Worm (Caenorhabditis elegans) whole organism, mixed stage, embryonic: ENCODE results near the gene F42E8.1.
A peak's percentile ranks its signal among the peaks of the same experiment; 100 is the strongest.

Experiments used
- M03D4.4 ChIP-seq: sonication (generic microtip); optimal IDR thresholded peaks from 2 replicates; lab custom pipeline; 2017; ENCODE audit warnings: mild to moderate bottlenecking, missing genetic modification characterization, missing compliant biosample characterization
- blmp-1 ChIP-seq: fragments of 150-350 bp; optimal IDR thresholded peaks from 2 replicates; lab custom pipeline; 2014; ENCODE audit warnings: missing biosample characterization, missing genetic modification characterization
- ceh-83 ChIP-seq: fragments of 200-800 bp; sonication (Bioruptor generic); optimal IDR thresholded peaks from 2 replicates; lab custom pipeline; 2018; ENCODE audit warnings: mild to moderate bottlenecking, missing genetic modification characterization, missing compliant biosample characterization
- ces-1 ChIP-seq: fragments of 150-350 bp; optimal IDR thresholded peaks from 2 replicates; lab custom pipeline; 2014; ENCODE audit warnings: missing biosample characterization, missing genetic modification reagents, missing genetic modification characterization
- cnd-1 ChIP-seq: fragments of 200-800 bp; sonication (Bioruptor generic); optimal IDR thresholded peaks from 2 replicates; lab custom pipeline; 2018; ENCODE audit warnings: mild to moderate bottlenecking, missing genetic modification characterization, missing compliant biosample characterization
- elt-1 ChIP-seq: sonication (generic microtip); optimal IDR thresholded peaks from 2 replicates; lab custom pipeline; 2017; ENCODE audit warnings: missing genetic modification characterization, mild to moderate bottlenecking, missing compliant biosample characterization, antibody characterized with exemption, moderate library complexity, borderline replicate concordance; ENCODE audit not compliant: insufficient read depth
- elt-3 ChIP-seq: fragments of 150-350 bp; optimal IDR thresholded peaks from 2 replicates; lab custom pipeline; 2014; ENCODE audit warnings: missing biosample characterization, missing genetic modification characterization
- flh-1 ChIP-seq: fragments of 200-800 bp; sonication (Bioruptor generic); optimal IDR thresholded peaks from 2 replicates; lab custom pipeline; 2018; ENCODE audit warnings: mild to moderate bottlenecking, missing genetic modification characterization, moderate library complexity, missing compliant biosample characterization
- ham-2 ChIP-seq: fragments of 200-800 bp; sonication (Bioruptor generic); optimal IDR thresholded peaks from 2 replicates; lab custom pipeline; 2018; ENCODE audit warnings: mild to moderate bottlenecking, missing genetic modification characterization, missing compliant biosample characterization
- hlh-1 ChIP-seq: fragments of 150-350 bp; optimal IDR thresholded peaks from 2 replicates; lab custom pipeline; 2014; ENCODE audit warnings: missing biosample characterization, missing genetic modification reagents, missing genetic modification characterization
- lin-13 ChIP-seq: fragments of 150-350 bp; optimal IDR thresholded peaks from 2 replicates; lab custom pipeline; 2014; ENCODE audit warnings: missing biosample characterization, missing genetic modification characterization
- lin-32 ChIP-seq: fragments of 200-800 bp; sonication (Bioruptor generic); optimal IDR thresholded peaks from 2 replicates; lab custom pipeline; 2018; ENCODE audit warnings: mild to moderate bottlenecking, missing genetic modification characterization, missing compliant biosample characterization
- lsy-2 ChIP-seq: fragments of 150-350 bp; optimal IDR thresholded peaks from 2 replicates; lab custom pipeline; 2014; ENCODE audit warnings: missing biosample characterization, missing genetic modification characterization
- mab-5 ChIP-seq: fragments of 150-350 bp; optimal IDR thresholded peaks from 2 replicates; lab custom pipeline; 2014; ENCODE audit warnings: missing biosample characterization, missing genetic modification characterization
- mls-2 ChIP-seq: sonication (generic microtip); optimal IDR thresholded peaks from 2 replicates; lab custom pipeline; 2016; ENCODE audit warnings: mild to moderate bottlenecking, missing genetic modification characterization, moderate library complexity, missing compliant biosample characterization
- nhr-2 ChIP-seq: fragments of 150-350 bp; optimal IDR thresholded peaks from 2 replicates; lab custom pipeline; 2014; ENCODE audit warnings: missing biosample characterization, missing genetic modification characterization
- nhr-237 ChIP-seq: fragments of 150-350 bp; optimal IDR thresholded peaks from 2 replicates; lab custom pipeline; 2014; ENCODE audit warnings: missing biosample characterization, missing genetic modification characterization
- nhr-28 ChIP-seq: fragments of 150-350 bp; optimal IDR thresholded peaks from 2 replicates; lab custom pipeline; 2014; ENCODE audit warnings: missing biosample characterization, missing genetic modification characterization
- nhr-76 ChIP-seq: sonication (generic microtip); optimal IDR thresholded peaks from 2 replicates; lab custom pipeline; 2017; ENCODE audit warnings: missing biosample characterization, missing genetic modification characterization
- pha-4 ChIP-seq: fragments of 150-350 bp; optimal IDR thresholded peaks from 2 replicates; lab custom pipeline; 2018; ENCODE audit warnings: missing biosample characterization, missing genetic modification reagents, missing genetic modification characterization
- sem-2 ChIP-seq: fragments of 200-800 bp; sonication (Bioruptor generic); optimal IDR thresholded peaks from 2 replicates; lab custom pipeline; 2018; ENCODE audit warnings: mild to moderate bottlenecking, missing genetic modification characterization, missing compliant biosample characterization
- snpc-4 ChIP-seq: fragments of 150-350 bp; optimal IDR thresholded peaks from 2 replicates; lab custom pipeline; 2014; ENCODE audit warnings: missing biosample characterization, missing genetic modification characterization
- sptf-1 ChIP-seq: sonication (generic microtip); optimal IDR thresholded peaks from 2 replicates; lab custom pipeline; 2017; ENCODE audit warnings: mild to moderate bottlenecking, missing genetic modification characterization, moderate library complexity, missing compliant biosample characterization
- tbx-8 ChIP-seq: fragments of 200-800 bp; sonication (Bioruptor generic); optimal IDR thresholded peaks from 2 replicates; lab custom pipeline; 2018; ENCODE audit warnings: mild to moderate bottlenecking, missing genetic modification characterization, moderate library complexity, missing compliant biosample characterization
- unc-62 ChIP-seq: fragments of 150-350 bp; optimal IDR thresholded peaks from 2 replicates; lab custom pipeline; 2014; ENCODE audit warnings: missing biosample characterization, missing genetic modification reagents, missing genetic modification characterization
- zip-8 ChIP-seq: fragments of 150-350 bp; optimal IDR thresholded peaks from 2 replicates; lab custom pipeline; 2014; ENCODE audit warnings: missing biosample characterization, missing genetic modification characterization

F42E8.1 gene

ce11 chrV:13018761-13019160 is 43.2 kb upstream of the F42E8.1 start, which contains the start of gene fmi-1:
TSS of gene fmi-1 (plus strand) at chrV:13019061.
- TF ChIP-seq hlh-1 (tag; lab: Kevin White, UChicago) (no peak), sptf-1 (tag; lab: Kevin White, UChicago) (peak; percentile 21), blmp-1 (tag; lab: Kevin White, UChicago) (no peak), cnd-1 (peak; percentile 37)

DNA sequence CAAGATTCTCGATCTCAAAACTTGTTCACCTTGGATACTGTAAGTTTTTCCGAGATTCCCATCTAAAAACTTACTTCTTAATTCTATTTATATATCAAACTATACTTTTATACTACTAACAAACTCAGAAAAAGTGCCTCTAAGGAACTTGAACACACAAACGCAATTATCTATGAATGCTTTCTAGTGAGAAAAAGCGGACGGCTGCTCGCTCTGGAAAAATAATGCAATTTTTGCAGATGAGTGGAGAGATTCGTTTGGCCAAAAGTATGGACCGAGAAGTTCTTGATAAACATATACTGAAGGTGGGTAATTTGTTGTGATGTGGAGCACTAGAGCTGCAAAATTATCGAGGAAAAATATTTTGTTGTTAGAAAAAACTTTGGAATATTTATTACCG is 41.9 kb upstream of the F42E8.1 start:
- TF ChIP-seq snpc-4 (tag; lab: Kevin White, UChicago) (no peak), elt-3 (tag; lab: Kevin White, UChicago) (no peak), ces-1 (GFP tag; lab: Kevin White, UChicago) (peak; percentile 83), ham-2 (no peak), nhr-2 (no peak)
- TF ChIP-seq, all 35 proteins: peak for 1

ce11 chrV:13020638-13021037 is 41.3 kb upstream of the F42E8.1 start:
- TF ChIP-seq nhr-28 (tag; lab: Kevin White, UChicago) (no peak), mls-2 (peak; percentile 16), ces-1 (GFP tag; lab: Kevin White, UChicago) (peak; percentile 69), mab-5 (no peak), hlh-1 (tag; lab: Kevin White, UChicago) (no peak), cnd-1 (peak; percentile 40), nhr-237 (tag; lab: Kevin White, UChicago) (no peak), pha-4 (tag; lab: Kevin White, UChicago) (no peak), M03D4.4 (no peak), ham-2 (peak; percentile 66)

DNA sequence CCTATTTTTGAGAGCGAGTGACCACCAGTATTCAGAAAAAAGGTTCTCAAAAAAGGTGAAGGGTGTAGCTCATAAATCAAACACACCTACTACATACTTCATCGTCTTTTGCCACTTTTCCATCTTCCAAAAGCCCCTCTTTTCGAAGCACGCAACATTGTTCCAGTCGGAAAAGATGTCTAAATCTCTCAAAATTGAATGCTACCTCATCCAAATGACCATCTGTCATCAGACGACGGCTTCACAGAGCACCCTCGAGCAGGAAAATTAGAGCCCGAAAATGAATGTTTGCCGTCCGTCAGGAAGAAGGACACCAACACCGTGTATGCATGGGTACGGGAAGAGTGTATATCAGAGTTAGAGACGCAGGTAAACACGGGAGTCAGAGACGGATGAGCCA is 40.4 kb upstream of the F42E8.1 start:
- TF ChIP-seq flh-1 (GFP tag; lab: Kevin White, UChicago): no peak
- no peak for TF ChIP-seq lin-13 (tag; lab: Kevin White, UChicago)
- no peak for TF ChIP-seq mab-5
- no peak for TF ChIP-seq nhr-76 (tag; lab: Kevin White, UChicago)
- TF ChIP-seq nhr-2: no peak
- peak; percentile 94 for TF ChIP-seq lin-32 (GFP tag; lab: Kevin White, UChicago)
- TF ChIP-seq mls-2: no peak
- TF ChIP-seq cnd-1: peak; percentile 89
- no peak for TF ChIP-seq ham-2
- no peak for TF ChIP-seq elt-1
- no peak for TF ChIP-seq tbx-8 (GFP tag; lab: Kevin White, UChicago)

ce11 chrV:13022265-13022664 is 39.7 kb upstream of the F42E8.1 start:
- TF ChIP-seq ces-1 (GFP tag; lab: Kevin White, UChicago): peak; percentile 91
- TF ChIP-seq ceh-83 (GFP tag; lab: Kevin White, UChicago): no peak

ce11 chrV:13024499-13024898 is 37.4 kb upstream of the F42E8.1 start:
- peak; percentile 10 for TF ChIP-seq nhr-2
- TF ChIP-seq cnd-1: peak; percentile 64
- TF ChIP-seq ces-1 (GFP tag; lab: Kevin White, UChicago): peak; percentile 100
- TF ChIP-seq hlh-1 (tag; lab: Kevin White, UChicago): peak; percentile 5
- peak; percentile 45 for TF ChIP-seq unc-62 (GFP tag; lab: Kevin White, UChicago)
- TF ChIP-seq lin-32 (GFP tag; lab: Kevin White, UChicago): no peak
- TF ChIP-seq mls-2: no peak

DNA sequence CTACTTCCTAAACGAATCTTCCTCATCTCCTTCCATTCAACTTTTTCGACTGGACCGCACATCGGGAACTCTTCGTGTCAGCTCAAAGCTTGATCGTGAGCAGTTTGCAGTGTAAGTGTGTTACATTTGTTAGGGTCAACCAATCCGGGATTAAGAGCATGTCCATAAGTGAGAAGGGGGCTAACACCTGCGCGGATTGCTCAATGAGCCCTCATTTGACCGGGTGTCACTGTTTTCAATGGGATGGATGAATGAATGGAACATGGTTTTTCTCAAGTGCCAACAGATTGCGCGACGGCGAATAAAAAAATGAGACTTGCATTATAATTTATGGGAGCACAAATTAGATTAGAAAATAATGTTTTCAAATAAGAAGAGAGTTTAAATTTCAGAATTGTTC is 36.7 kb upstream of the F42E8.1 start:
- TF ChIP-seq lin-32 (GFP tag; lab: Kevin White, UChicago): no peak
- TF ChIP-seq ces-1 (GFP tag; lab: Kevin White, UChicago): peak; percentile 54
- TF ChIP-seq nhr-2: peak; percentile 85

DNA sequence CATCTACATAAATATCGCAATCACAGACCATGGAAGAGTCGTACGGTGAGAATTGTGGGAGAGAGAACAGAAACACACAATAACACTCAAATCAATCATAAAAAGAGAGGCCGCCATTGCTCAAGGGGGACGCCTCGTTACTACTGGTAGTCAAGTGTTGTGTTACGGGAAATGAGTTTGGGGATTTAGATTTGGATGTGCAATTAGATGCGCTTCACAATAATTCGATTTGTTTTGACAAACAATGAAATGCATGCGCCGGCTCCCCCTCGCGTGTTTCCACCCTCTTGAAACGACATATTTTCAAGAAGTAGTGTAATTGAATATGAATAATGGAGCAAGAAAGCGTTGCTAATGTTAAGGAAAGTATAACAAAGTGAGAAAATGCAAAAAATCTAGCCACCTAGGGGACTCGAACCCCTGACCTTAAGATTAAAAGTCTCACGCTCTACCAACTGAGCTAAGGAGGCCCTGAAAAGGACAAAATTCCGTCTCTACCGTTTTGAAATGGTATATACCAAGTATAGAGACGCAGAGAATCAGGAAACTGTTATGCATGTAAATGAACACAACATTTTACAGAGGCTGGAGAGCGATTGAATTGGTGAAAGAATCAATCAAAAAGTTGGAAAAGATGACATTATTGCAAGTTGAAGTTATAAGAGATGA is 35.2 kb upstream of the F42E8.1 start:
- TF ChIP-seq zip-8 (tag; lab: Kevin White, UChicago): peak; percentile 78
- no peak for TF ChIP-seq ceh-83 (GFP tag; lab: Kevin White, UChicago)
- peak; percentile 94 for TF ChIP-seq ces-1 (GFP tag; lab: Kevin White, UChicago)
- TF ChIP-seq lsy-2: no peak
- TF ChIP-seq sem-2 (GFP tag; lab: Kevin White, UChicago): no peak
- no peak for TF ChIP-seq nhr-76 (tag; lab: Kevin White, UChicago)
- no peak for TF ChIP-seq elt-3 (tag; lab: Kevin White, UChicago)
